Worm (Caenorhabditis elegans) whole organism, L3 larva: Measurements from ENCODE around the gene srab-17.

ENCODE experiments used
- ceh-28 ChIP-seq: fragments of 150-350 bp; optimal IDR thresholded peaks from 2 replicates; lab custom pipeline; 2014; ENCODE audit warnings: missing biosample characterization, missing genetic modification reagents, missing genetic modification characterization
- ceh-82 ChIP-seq: fragments of 150-350 bp; optimal IDR thresholded peaks from 2 replicates; lab custom pipeline; 2014; ENCODE audit warnings: missing biosample characterization, missing genetic modification characterization
- daf-12 ChIP-seq: fragments of 150-350 bp; optimal IDR thresholded peaks from 2 replicates; lab custom pipeline; 2014; ENCODE audit warnings: missing biosample characterization, missing genetic modification reagents, missing genetic modification characterization
- egl-27 ChIP-seq: sonication (generic microtip); optimal IDR thresholded peaks from 4 replicates; lab custom pipeline; 2017; ENCODE audit warnings: missing biosample characterization, missing genetic modification reagents, missing genetic modification characterization
- elt-2 ChIP-seq: sonication (generic microtip); optimal IDR thresholded peaks from 2 replicates; lab custom pipeline; 2016; ENCODE audit warnings: missing genetic modification reagents, mild to moderate bottlenecking, missing genetic modification characterization, missing compliant biosample characterization
- elt-3 ChIP-seq, 3 experiments: fragments of 150-350 bp in 1 of 3; sonication (generic microtip) in 2 of 3; optimal IDR thresholded peaks; 2 replicates in 2 of 3; 4 replicates in 1 of 3; lab custom pipeline; 2014 to 2017; ENCODE audit warnings: missing biosample characterization in 3 of 3, missing genetic modification characterization in 3 of 3
- eor-1 ChIP-seq, 2 experiments: fragments of 150-350 bp; optimal IDR thresholded peaks; 2 replicates each; lab custom pipeline; 2014 to 2018; ENCODE audit warnings: missing biosample characterization in 2 of 2, missing genetic modification characterization in 2 of 2
- fkh-10 ChIP-seq: sonication (generic microtip); optimal IDR thresholded peaks from 2 replicates; lab custom pipeline; 2017; ENCODE audit warnings: missing biosample characterization, missing genetic modification reagents, missing genetic modification characterization
- fos-1 ChIP-seq: fragments of 150-350 bp; optimal IDR thresholded peaks from 2 replicates; lab custom pipeline; 2014; ENCODE audit warnings: missing biosample characterization, missing genetic modification characterization
- hmg-11 ChIP-seq: sonication (generic microtip); optimal IDR thresholded peaks from 2 replicates; lab custom pipeline; 2016; ENCODE audit warnings: missing genetic modification characterization, missing compliant biosample characterization
- jun-1 ChIP-seq: fragments of 150-350 bp; optimal IDR thresholded peaks from 2 replicates; lab custom pipeline; 2014; ENCODE audit warnings: missing biosample characterization, missing genetic modification reagents, missing genetic modification characterization
- lin-15B ChIP-seq: fragments of 150-350 bp; optimal IDR thresholded peaks from 2 replicates; lab custom pipeline; 2014; ENCODE audit warnings: missing biosample characterization, missing genetic modification characterization
- lin-39 ChIP-seq: fragments of 150-350 bp; optimal IDR thresholded peaks from 2 replicates; lab custom pipeline; 2018; ENCODE audit warnings: missing biosample characterization, missing genetic modification reagents, missing genetic modification characterization
- mdl-1 ChIP-seq: fragments of 150-350 bp; optimal IDR thresholded peaks from 2 replicates; lab custom pipeline; 2014; ENCODE audit warnings: missing biosample characterization, missing genetic modification characterization
- nfya-1 ChIP-seq: sonication (generic microtip); optimal IDR thresholded peaks from 2 replicates; lab custom pipeline; 2017; ENCODE audit warnings: missing genetic modification characterization, mild to moderate bottlenecking, missing compliant biosample characterization, antibody characterized with exemption, moderate library complexity; ENCODE audit not compliant: insufficient read depth
- nhr-23 ChIP-seq: fragments of 150-350 bp; optimal IDR thresholded peaks from 2 replicates; lab custom pipeline; 2014; ENCODE audit warnings: missing biosample characterization, missing genetic modification reagents, missing genetic modification characterization
- nhr-237 ChIP-seq: fragments of 150-350 bp; optimal IDR thresholded peaks from 2 replicates; lab custom pipeline; 2014; ENCODE audit warnings: missing biosample characterization, missing genetic modification characterization
- nhr-25 ChIP-seq: sonication (generic microtip); optimal IDR thresholded peaks from 2 replicates; lab custom pipeline; 2017; ENCODE audit warnings: missing biosample characterization, missing genetic modification characterization
- nhr-43 ChIP-seq: sonication (generic microtip); optimal IDR thresholded peaks from 2 replicates; lab custom pipeline; 2016; ENCODE audit warnings: mild to moderate bottlenecking, missing genetic modification characterization, missing compliant biosample characterization; ENCODE audit not compliant: poor library complexity, severe bottlenecking
- nhr-67 ChIP-seq: fragments of 150-350 bp; optimal IDR thresholded peaks from 2 replicates; lab custom pipeline; 2014; ENCODE audit warnings: missing biosample characterization, missing genetic modification characterization
- nhr-76 ChIP-seq: fragments of 150-350 bp; sonication (generic microtip); optimal IDR thresholded peaks from 5 replicates; lab custom pipeline; 2014; ENCODE audit warnings: missing biosample characterization, missing genetic modification characterization
- nhr-77 ChIP-seq: fragments of 150-350 bp; optimal IDR thresholded peaks from 2 replicates; lab custom pipeline; 2014; ENCODE audit warnings: missing biosample characterization, missing genetic modification characterization
- pha-4 ChIP-seq: fragments of 150-350 bp; optimal IDR thresholded peaks from 2 replicates; lab custom pipeline; 2014; ENCODE audit warnings: missing biosample characterization, missing genetic modification reagents, missing genetic modification characterization
- pqm-1 ChIP-seq: fragments of 150-350 bp; optimal IDR thresholded peaks from 2 replicates; lab custom pipeline; 2017; ENCODE audit warnings: missing biosample characterization, missing genetic modification characterization, inconsistent platforms
- sea-2 ChIP-seq: fragments of 150-350 bp; sonication (generic microtip); optimal IDR thresholded peaks from 4 replicates; lab custom pipeline; 2014; ENCODE audit warnings: missing biosample characterization, missing genetic modification reagents, missing genetic modification characterization
- skn-1 ChIP-seq: fragments of 150-350 bp; optimal IDR thresholded peaks from 2 replicates; lab custom pipeline; 2014; ENCODE audit warnings: missing biosample characterization, missing genetic modification characterization
- snpc-4 ChIP-seq: fragments of 150-350 bp; optimal IDR thresholded peaks from 2 replicates; lab custom pipeline; 2014; ENCODE audit warnings: missing biosample characterization, missing genetic modification characterization
- tbx-2 ChIP-seq: sonication (generic microtip); optimal IDR thresholded peaks from 2 replicates; lab custom pipeline; 2016; ENCODE audit warnings: mild to moderate bottlenecking, missing genetic modification characterization, missing compliant biosample characterization
- unc-39 ChIP-seq: sonication (generic microtip); optimal IDR thresholded peaks from 4 replicates; lab custom pipeline; 2017; ENCODE audit warnings: missing biosample characterization, missing genetic modification characterization
- unc-62 ChIP-seq: fragments of 150-350 bp; sonication (generic microtip); optimal IDR thresholded peaks from 4 replicates; lab custom pipeline; 2014; ENCODE audit warnings: missing biosample characterization, missing genetic modification reagents, missing genetic modification characterization
- zag-1 ChIP-seq: fragments of 150-350 bp; optimal IDR thresholded peaks from 2 replicates; lab custom pipeline; 2014; ENCODE audit warnings: missing biosample characterization, missing genetic modification characterization
- ztf-11 ChIP-seq: fragments of 150-350 bp; optimal IDR thresholded peaks from 2 replicates; lab custom pipeline; 2014; ENCODE audit warnings: missing biosample characterization, missing genetic modification characterization
- ztf-4 ChIP-seq: fragments of 150-350 bp; optimal IDR thresholded peaks from 2 replicates; lab custom pipeline; 2014; ENCODE audit warnings: missing biosample characterization, missing genetic modification characterization

The srab-17 gene

ce11 chrV:9856978-9857377 lies 11.2 kb downstream of the srab-17 start:
- TF ChIP-seq elt-2 (tag; lab: Kevin White, UChicago) (peak; percentile 60), nhr-67 (tag; lab: Kevin White, UChicago) (no peak), nhr-23 (tag; lab: Kevin White, UChicago) (no peak), ceh-82 (tag; lab: Kevin White, UChicago) (no peak), nhr-25 (tag; lab: Kevin White, UChicago) (no peak)

ce11 chrV:9855920-9856852 lies 12.0 kb downstream of the srab-17 start:
- TF ChIP-seq hmg-11: peak; percentile 69
- TF ChIP-seq mdl-1 (tag; lab: Kevin White, UChicago): no peak
- TF ChIP-seq pha-4 (tag; lab: Kevin White, UChicago): peak; percentile 29
- TF ChIP-seq pqm-1 (tag; lab: Kevin White, UChicago): peak; percentile 18
- peak; percentile 54 for TF ChIP-seq nfya-1 (tag; lab: Kevin White, UChicago)
- peak; percentile 8 for TF ChIP-seq nhr-23 (tag; lab: Kevin White, UChicago)
- no peak for TF ChIP-seq nhr-237 (tag; lab: Kevin White, UChicago)

ce11 chrV:9853801-9854200 lies 14.4 kb downstream of the srab-17 start:
- TF ChIP-seq lin-15B (no peak), lin-39 (tag; lab: Kevin White, UChicago) (peak; percentile 44), hmg-11 (peak; percentile 10), pha-4 (tag; lab: Kevin White, UChicago) (no peak)
- TF ChIP-seq, all 47 proteins: peak for 2

ce11 chrV:9848576-9848975 lies 19.6 kb downstream of the srab-17 start:
- TF ChIP-seq tbx-2 (tag; lab: Kevin White, UChicago): no peak
- TF ChIP-seq sea-2 (GFP tag; lab: Kevin White, UChicago): no peak
- TF ChIP-seq elt-3 (tag; optimal IDR thresholded peaks at IDR 0.05; lab: Kevin White, UChicago): no peak
- no peak for TF ChIP-seq ztf-11 (tag; lab: Kevin White, UChicago)
- no peak for TF ChIP-seq unc-39 (tag; lab: Kevin White, UChicago)
- TF ChIP-seq fos-1: no peak
- no peak for TF ChIP-seq ceh-82 (tag; lab: Kevin White, UChicago)
- no peak for TF ChIP-seq zag-1 (tag; lab: Kevin White, UChicago)
- no peak for TF ChIP-seq nhr-67 (tag; lab: Kevin White, UChicago)
- TF ChIP-seq daf-12 (tag; lab: Kevin White, UChicago): no peak
- no peak for TF ChIP-seq nhr-237 (tag; lab: Kevin White, UChicago)
- TF ChIP-seq lin-15B: no peak
- TF ChIP-seq nhr-43: no peak
- TF ChIP-seq, all 47 proteins: peak for 0

DNA sequence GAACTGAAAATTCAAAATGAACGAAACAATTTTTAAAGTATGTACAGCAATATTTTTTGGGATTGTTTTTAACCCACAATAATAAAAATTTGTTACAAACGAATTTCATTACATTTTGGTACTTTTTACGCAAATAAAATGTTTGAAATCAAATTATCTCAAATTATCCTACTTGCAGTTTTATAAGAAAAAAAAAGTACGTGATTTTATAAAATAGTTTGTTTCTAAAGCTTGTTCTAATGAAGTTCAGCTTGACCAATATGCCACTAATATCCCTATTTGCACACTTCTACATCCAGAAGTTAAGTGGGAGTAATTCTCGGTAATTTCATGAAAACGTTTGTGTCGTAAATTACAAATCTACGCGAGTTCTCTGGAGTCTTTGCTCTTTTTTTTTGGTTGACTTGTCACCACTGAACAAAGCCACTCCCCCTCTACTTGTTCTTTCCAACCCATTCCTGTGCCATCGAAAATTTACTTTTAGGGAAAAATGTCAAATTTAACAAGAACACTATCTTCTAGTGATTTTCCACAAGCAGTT lies 24.8 kb downstream of the srab-17 start, which contains the start of gene sru-8:
TSS of gene sru-8 (plus strand) at position 491 of the 541 bp plus-strand sequence.
- TF ChIP-seq nhr-77 (tag; lab: Kevin White, UChicago): no peak
- TF ChIP-seq snpc-4 (tag; lab: Kevin White, UChicago): no peak
- TF ChIP-seq daf-12 (tag; lab: Kevin White, UChicago): no peak
- TF ChIP-seq tbx-2 (tag; lab: Kevin White, UChicago): no peak
- no peak for TF ChIP-seq unc-62 (GFP tag; lab: Kevin White, UChicago)
- no peak for TF ChIP-seq nhr-76 (tag; lab: Kevin White, UChicago)
- TF ChIP-seq nhr-23 (tag; lab: Kevin White, UChicago): no peak
- TF ChIP-seq elt-2 (tag; lab: Kevin White, UChicago): no peak
- TF ChIP-seq ceh-28 (tag; lab: Kevin White, UChicago): no peak
- no peak for TF ChIP-seq skn-1 (tag; lab: Kevin White, UChicago)
- TF ChIP-seq lin-15B: no peak
- no peak for TF ChIP-seq ceh-82 (tag; lab: Kevin White, UChicago)
- no peak for TF ChIP-seq ztf-4 (tag; lab: Kevin White, UChicago)
- TF ChIP-seq fkh-10 (GFP tag; lab: Kevin White, UChicago): no peak
- no peak for TF ChIP-seq eor-1 (tag; optimal IDR thresholded peaks at IDR 0.05; lab: Kevin White, UChicago)
- TF ChIP-seq jun-1: no peak
- TF ChIP-seq egl-27 (tag; lab: Kevin White, UChicago): no peak
- TF ChIP-seq hmg-11: no peak
- TF ChIP-seq mdl-1 (tag; lab: Kevin White, UChicago): no peak
- TF ChIP-seq, all 47 proteins: peak for 0
